Worm (Caenorhabditis elegans): ENCODE data around the gene maa-1.

- TF ChIP-seq R02D3.7 (tag; optimal IDR thresholded peaks at IDR 0.05) (no peak), lin-39 (tag; optimal IDR thresholded peaks at IDR 0.05) (no peak), ama-1 (optimal IDR thresholded peaks at IDR 0.05) (no peak), zag-1 (tag; optimal IDR thresholded peaks at IDR 0.05) (no peak), hmg-11 (tag; optimal IDR thresholded peaks at IDR 0.05) (no peak), nhr-12 (tag; optimal IDR thresholded peaks at IDR 0.05) (no peak), unc-62 (GFP tag; optimal IDR thresholded peaks at IDR 0.05) (no peak), ztf-11 (tag; optimal IDR thresholded peaks at IDR 0.05) (no peak), nhr-43 (tag; optimal IDR thresholded peaks at IDR 0.05; ENCODE audit: poor library complexity, severe bottlenecking) (no peak), nhr-28 (tag; optimal IDR thresholded peaks at IDR 0.05) (no peak), egl-27 (tag; optimal IDR thresholded peaks at IDR 0.05) (no peak)
Observed at ce11 chrIII:11808818-11809217, 13.5 kb downstream of the maa-1 start, which contains the start of gene C18D11.9.

Data from whole organism, L3 larva.